Worm (Caenorhabditis elegans): ENCODE measurements around the gene sex-1.

- TF ChIP-seq hmg-4 (GFP tag; optimal IDR thresholded peaks at IDR 0.05): no peak
- no peak for TF ChIP-seq tra-4 (tag; optimal IDR thresholded peaks at IDR 0.05)
- TF ChIP-seq hmbx-1 (tag; optimal IDR thresholded peaks at IDR 0.05): no peak
- TF ChIP-seq hnd-1 (tag; optimal IDR thresholded peaks at IDR 0.05): no peak
- TF ChIP-seq flt-1 (GFP tag; IDR thresholded peaks at IDR 0.05): no peak
- no peak for TF ChIP-seq F13C5.2 (tag; optimal IDR thresholded peaks at IDR 0.05)
- no peak for TF ChIP-seq ama-1 (optimal IDR thresholded peaks at IDR 0.05)
- TF ChIP-seq sea-1 (GFP tag; conservative IDR thresholded peaks at IDR 0.05): no peak
- no peak for TF ChIP-seq scrt-1 (GFP tag; IDR thresholded peaks at IDR 0.05)
- no peak for TF ChIP-seq tbx-37 (GFP tag; conservative IDR thresholded peaks at IDR 0.05)
- TF ChIP-seq ceh-36 (tag; optimal IDR thresholded peaks at IDR 0.05): no peak
- no peak for TF ChIP-seq B0310.2 (tag; optimal IDR thresholded peaks at IDR 0.05)
- TF ChIP-seq aly-1 (tag; optimal IDR thresholded peaks at IDR 0.05): no peak
Observed at ce11 chrX:10254068-10254467, 48.8 kb upstream of the sex-1 start.
